Worm (Caenorhabditis elegans) whole organism, late embryonic: Measurements from ENCODE around the gene srm-4.
A peak's percentile ranks its signal among the peaks of the same experiment; 100 is the strongest.

Experiments used
- C38D4.7 ChIP-seq: fragments of 200-800 bp; sonication (Bioruptor generic); optimal IDR thresholded peaks from 2 replicates; lab custom pipeline; 2018; ENCODE audit warnings: mild to moderate bottlenecking, missing genetic modification characterization, moderate library complexity, missing compliant biosample characterization
- Y22D7AL.16 ChIP-seq: sonication (generic microtip); optimal IDR thresholded peaks from 2 replicates; lab custom pipeline; 2016; ENCODE audit warnings: missing genetic modification characterization, missing compliant biosample characterization
- ahr-1 ChIP-seq: sonication (generic microtip); optimal IDR thresholded peaks from 2 replicates; lab custom pipeline; 2016; ENCODE audit warnings: missing genetic modification characterization, missing compliant biosample characterization
- ceh-2 ChIP-seq: sonication (generic microtip); optimal IDR thresholded peaks from 2 replicates; lab custom pipeline; 2016; ENCODE audit warnings: missing genotype, missing genetic modification characterization, missing compliant biosample characterization
- ceh-22 ChIP-seq: sonication (generic microtip); optimal IDR thresholded peaks from 2 replicates; lab custom pipeline; 2017; ENCODE audit warnings: missing biosample characterization, missing genetic modification characterization
- ceh-24 ChIP-seq: sonication (generic microtip); optimal IDR thresholded peaks from 2 replicates; lab custom pipeline; 2016; ENCODE audit warnings: mild to moderate bottlenecking, missing genetic modification characterization, missing compliant biosample characterization
- ceh-30 ChIP-seq: fragments of 150-350 bp; optimal IDR thresholded peaks from 2 replicates; lab custom pipeline; 2014; ENCODE audit warnings: missing biosample characterization, missing genetic modification characterization
- dve-1 ChIP-seq: sonication (generic microtip); optimal IDR thresholded peaks from 2 replicates; lab custom pipeline; 2017; ENCODE audit warnings: antibody characterized with exemption, mild to moderate bottlenecking, missing genetic modification characterization, missing compliant biosample characterization
- elt-4 ChIP-seq: sonication (generic microtip); optimal IDR thresholded peaks from 2 replicates; lab custom pipeline; 2016; ENCODE audit warnings: missing genetic modification characterization, missing compliant biosample characterization
- eyg-1 ChIP-seq: sonication (generic microtip); optimal IDR thresholded peaks from 2 replicates; lab custom pipeline; 2016; ENCODE audit warnings: missing genotype, missing genetic modification characterization, missing compliant biosample characterization
- fax-1 ChIP-seq: sonication (generic microtip); optimal IDR thresholded peaks from 2 replicates; lab custom pipeline; 2016; ENCODE audit warnings: missing genotype, missing genetic modification characterization, missing compliant biosample characterization
- fkh-6 ChIP-seq: sonication (generic microtip); optimal IDR thresholded peaks from 2 replicates; lab custom pipeline; 2016; ENCODE audit warnings: missing genetic modification characterization, missing compliant biosample characterization
- gmeb-2 ChIP-seq: sonication (generic microtip); optimal IDR thresholded peaks from 2 replicates; lab custom pipeline; 2016; ENCODE audit warnings: missing genetic modification characterization, inconsistent platforms, missing compliant biosample characterization
- hlh-30 ChIP-seq: sonication (generic microtip); optimal IDR thresholded peaks from 2 replicates; lab custom pipeline; 2017; ENCODE audit warnings: antibody characterized with exemption, missing genetic modification characterization, missing compliant biosample characterization; ENCODE audit not compliant: insufficient read depth
- hlh-6 ChIP-seq: sonication (generic microtip); optimal IDR thresholded peaks from 2 replicates; lab custom pipeline; 2016; ENCODE audit warnings: missing genotype, missing genetic modification characterization, missing compliant biosample characterization
- hlh-8 ChIP-seq: sonication (generic microtip); optimal IDR thresholded peaks from 2 replicates; lab custom pipeline; 2016; ENCODE audit warnings: missing genotype, missing genetic modification characterization, missing compliant biosample characterization
- lin-11 ChIP-seq: fragments of 200-800 bp; sonication (Bioruptor generic); optimal IDR thresholded peaks from 2 replicates; lab custom pipeline; 2018; ENCODE audit warnings: mild to moderate bottlenecking, missing genetic modification characterization, missing compliant biosample characterization
- mec-3 ChIP-seq: sonication (generic microtip); optimal IDR thresholded peaks from 2 replicates; lab custom pipeline; 2016; ENCODE audit warnings: borderline replicate concordance, missing genetic modification characterization, missing compliant biosample characterization
- nfya-1 ChIP-seq: sonication (generic microtip); optimal IDR thresholded peaks from 2 replicates; lab custom pipeline; 2017; ENCODE audit warnings: missing genetic modification characterization, mild to moderate bottlenecking, missing compliant biosample characterization, antibody characterized with exemption, moderate library complexity
- npax-4 ChIP-seq: sonication (generic microtip); optimal IDR thresholded peaks from 2 replicates; lab custom pipeline; 2016; ENCODE audit warnings: missing genetic modification characterization, missing compliant biosample characterization
- odd-2 ChIP-seq: sonication (generic microtip); optimal IDR thresholded peaks from 2 replicates; lab custom pipeline; 2017; ENCODE audit warnings: antibody characterized with exemption, mild to moderate bottlenecking, missing genetic modification characterization, missing compliant biosample characterization
- pag-3 ChIP-seq: sonication (generic microtip); optimal IDR thresholded peaks from 2 replicates; lab custom pipeline; 2016; ENCODE audit warnings: missing compliant biosample characterization, missing genetic modification characterization, borderline replicate concordance
- pat-9 ChIP-seq: fragments of 200-800 bp; sonication (Bioruptor generic); optimal IDR thresholded peaks from 2 replicates; lab custom pipeline; 2018; ENCODE audit warnings: mild to moderate bottlenecking, missing genetic modification characterization, moderate library complexity, missing compliant biosample characterization
- pax-1 ChIP-seq: fragments of 150-350 bp; optimal IDR thresholded peaks from 2 replicates; lab custom pipeline; 2014; ENCODE audit warnings: missing biosample characterization, missing genetic modification characterization
- pha-2 ChIP-seq: sonication (generic microtip); optimal IDR thresholded peaks from 2 replicates; lab custom pipeline; 2017; ENCODE audit warnings: mild to moderate bottlenecking, missing genetic modification characterization, missing compliant biosample characterization
- pha-4 ChIP-seq: fragments of 150-350 bp; optimal IDR thresholded peaks from 2 replicates; lab custom pipeline; 2018; ENCODE audit warnings: missing biosample characterization, missing genetic modification reagents, missing genetic modification characterization
- pqm-1 ChIP-seq: sonication (generic microtip); optimal IDR thresholded peaks from 2 replicates; lab custom pipeline; 2016; ENCODE audit warnings: missing genetic modification characterization, missing compliant biosample characterization
- unc-3 ChIP-seq, 2 experiments: fragments of 200-800 bp in 1 of 2; sonication (Bioruptor generic) in 1 of 2; sonication (generic microtip) in 1 of 2; conservative IDR thresholded peaks in 1 of 2; optimal IDR thresholded peaks in 1 of 2; 2 replicates each; pipeline versions ENCODE4 v1.3.6 to Lab custom; 2016 to 2022; ENCODE audit warnings: missing compliant biosample characterization in 2 of 2, missing genetic modification characterization in 2 of 2, missing genetic modification reagents in 1 of 2
- unc-42 ChIP-seq: sonication (generic microtip); optimal IDR thresholded peaks from 2 replicates; lab custom pipeline; 2016; ENCODE audit warnings: missing genotype, missing genetic modification characterization, missing compliant biosample characterization
- unc-55 ChIP-seq: sonication (generic microtip); optimal IDR thresholded peaks from 2 replicates; lab custom pipeline; 2017; ENCODE audit warnings: missing biosample characterization, missing genetic modification reagents, missing genetic modification characterization
- unc-86 ChIP-seq: sonication (generic microtip); optimal IDR thresholded peaks from 2 replicates; lab custom pipeline; 2016; ENCODE audit warnings: missing genetic modification characterization, missing compliant biosample characterization

The srm-4 gene

ce11 chrV:14322743-14323142, 10.5 kb upstream of the srm-4 start, which contains the start of gene F47B8.3:
Gene F47B8.3 (minus strand): TSS chrV:14323003.
- TF ChIP-seq ceh-24 (no peak), hlh-8 (tag; lab: Kevin White, UChicago) (no peak), nfya-1 (tag; lab: Kevin White, UChicago) (peak; percentile 13), lin-11 (no peak), fax-1 (tag; lab: Kevin White, UChicago) (no peak), hlh-30 (no peak), eyg-1 (tag; lab: Kevin White, UChicago) (no peak)

ce11 chrV:14324502-14325467, 8.4 kb upstream of the srm-4 start, which contains the start of the genes F47B8.4 and F47B8.18:
Gene F47B8.4 (minus strand): TSS chrV:14324673.
Gene F47B8.18 (minus strand): TSS chrV:14325464.
- no peak for TF ChIP-seq ceh-22 (tag; lab: Kevin White, UChicago)
- no peak for TF ChIP-seq pha-2 (tag; lab: Kevin White, UChicago)
- no peak for TF ChIP-seq hlh-8 (tag; lab: Kevin White, UChicago)
- TF ChIP-seq C38D4.7 (GFP tag; lab: Kevin White, UChicago), result no peak
- peak; percentile 4 for TF ChIP-seq pag-3 (tag; lab: Kevin White, UChicago)
- no peak for TF ChIP-seq nfya-1 (tag; lab: Kevin White, UChicago)
- no peak for TF ChIP-seq unc-3 (GFP tag; conservative IDR thresholded peaks at IDR 0.05; lab: Robert Waterston, UW)
- no peak for TF ChIP-seq unc-3 (tag; optimal IDR thresholded peaks at IDR 0.05; lab: Kevin White, UChicago)
- TF ChIP-seq pqm-1 (tag; lab: Kevin White, UChicago), result no peak
- TF ChIP-seq elt-4 (tag; lab: Kevin White, UChicago), result peak; percentile 42

ce11 chrV:14327776-14328175, 5.4 kb upstream of the srm-4 start, which contains the start of gene F47B8.5:
Gene F47B8.5 (minus strand): TSS chrV:14327876.
- TF ChIP-seq pqm-1 (tag; lab: Kevin White, UChicago), result no peak
- no peak for TF ChIP-seq pat-9 (tag; lab: Kevin White, UChicago)
- no peak for TF ChIP-seq dve-1
- TF ChIP-seq mec-3 (tag; lab: Kevin White, UChicago), result no peak
- TF ChIP-seq unc-86 (tag; lab: Kevin White, UChicago), result no peak
- no peak for TF ChIP-seq C38D4.7 (GFP tag; lab: Kevin White, UChicago)
- TF ChIP-seq npax-4, result no peak
- TF ChIP-seq hlh-6 (tag; lab: Kevin White, UChicago), result no peak
- no peak for TF ChIP-seq ahr-1 (tag; lab: Kevin White, UChicago)
- no peak for TF ChIP-seq ceh-2 (tag; lab: Kevin White, UChicago)
- TF ChIP-seq ceh-22 (tag; lab: Kevin White, UChicago), result no peak
- no peak for TF ChIP-seq fkh-6
- TF ChIP-seq, all 69 proteins: peak for 0

DNA sequence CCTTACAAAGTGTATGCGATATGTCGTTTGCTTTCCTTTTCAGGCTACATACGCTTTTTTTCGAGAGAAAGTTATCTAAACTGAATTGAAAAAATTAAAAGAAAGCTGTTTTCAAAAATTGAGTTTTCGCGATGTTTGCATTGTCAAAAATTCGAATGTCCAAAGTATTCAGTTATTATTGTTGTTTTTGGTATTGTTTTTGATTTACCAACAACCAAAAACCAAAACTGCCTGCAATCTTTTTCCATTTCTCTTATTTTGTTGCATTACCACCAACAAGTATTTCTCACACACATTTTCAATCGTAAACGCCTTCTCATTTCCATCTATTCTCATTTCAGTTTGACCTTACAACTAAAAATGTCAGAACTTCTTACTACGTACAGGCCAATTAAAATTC, 4.4 kb upstream of the srm-4 start, which contains the start of gene pepm-1:
pepm-1 (plus strand) TSS at position 301 of the 400 bp plus-strand sequence.
- TF ChIP-seq pha-4 (tag; lab: Kevin White, UChicago) (no peak), odd-2 (tag; lab: Kevin White, UChicago) (no peak), C38D4.7 (GFP tag; lab: Kevin White, UChicago) (no peak), ceh-30 (tag; lab: Kevin White, UChicago) (no peak), Y22D7AL.16 (tag; lab: Kevin White, UChicago) (no peak), pat-9 (tag; lab: Kevin White, UChicago) (no peak), hlh-30 (no peak), pax-1 (no peak), unc-55 (no peak), unc-42 (tag; lab: Kevin White, UChicago) (no peak), unc-3 (GFP tag; conservative IDR thresholded peaks at IDR 0.05; lab: Robert Waterston, UW) (no peak), unc-3 (tag; optimal IDR thresholded peaks at IDR 0.05; lab: Kevin White, UChicago) (no peak), gmeb-2 (tag; lab: Kevin White, UChicago) (no peak), ceh-24 (no peak)
